Fruit fly (Drosophila melanogaster) whole organism, wandering third instar larva: ENCODE data around the gene CG1640.

Experiments used
- GATAd ChIP-seq: sonication (Bioruptor generic); optimal IDR thresholded peaks from 2 replicates; lab custom pipeline; 2016; ENCODE audit warnings: missing biosample characterization, missing genetic modification characterization
- Sp1 ChIP-seq: fragments of 200-800 bp; sonication (Bioruptor generic); optimal IDR thresholded peaks from 3 replicates; lab custom pipeline; 2019; ENCODE audit warnings: missing biosample characterization, mild to moderate bottlenecking, missing genetic modification characterization, moderate library complexity
- h ChIP-seq: fragments of 200-800 bp; sonication (Bioruptor generic); optimal IDR thresholded peaks from 3 replicates; lab custom pipeline; 2016; ENCODE audit warnings: missing biosample characterization, mild to moderate bottlenecking, missing genetic modification characterization
- pan ChIP-seq: fragments of >200 bp; optimal IDR thresholded peaks from 2 replicates; lab custom pipeline; 2017
- sv ChIP-seq: fragments of 200-800 bp; sonication (Bioruptor generic); optimal IDR thresholded peaks from 3 replicates; lab custom pipeline; 2016; ENCODE audit warnings: missing biosample characterization, missing genetic modification characterization
- usp ChIP-seq: fragments of >200 bp; optimal IDR thresholded peaks from 2 replicates; lab custom pipeline; 2017; ENCODE audit warnings: missing biosample characterization, missing genetic modification characterization

dm6 chrX:13412941-13413613, 42.7 kb downstream of the CG1640 start, which contains the start of the genes CG1998 and Set2:
- no peak for TF ChIP-seq GATAd (GFP tag; lab: Kevin White, UChicago)
- no peak for TF ChIP-seq h (GFP tag; lab: Kevin White, UChicago)
- TF ChIP-seq pan (lab: Kevin White, UChicago), result no peak
- TF ChIP-seq sv (GFP tag; lab: Kevin White, UChicago), result no peak
- TF ChIP-seq Sp1 (GFP tag; lab: Kevin White, UChicago), result peak; percentile 20
- no peak for TF ChIP-seq usp (GFP tag; lab: Kevin White, UChicago)
